Worm (Caenorhabditis elegans) whole organism, L4 larva: ENCODE data around the gene ppk-3.

ENCODE experiments used
- F10B5.3 ChIP-seq: sonication (generic microtip); optimal IDR thresholded peaks from 2 replicates; lab custom pipeline; 2016; ENCODE audit warnings: mild to moderate bottlenecking, missing genetic modification characterization, missing compliant biosample characterization
- ZK546.5 ChIP-seq, 2 experiments: sonication (generic microtip); optimal IDR thresholded peaks; 2 replicates each; lab custom pipeline; 2017; ENCODE audit warnings: missing biosample characterization in 2 of 2, missing genetic modification characterization in 2 of 2
- ceh-82 ChIP-seq: sonication (generic microtip); optimal IDR thresholded peaks from 2 replicates; lab custom pipeline; 2017; ENCODE audit warnings: missing biosample characterization, missing genetic modification characterization
- ctbp-1 ChIP-seq: fragments of 200-800 bp; sonication (Bioruptor generic); IDR thresholded peaks from 2 replicates; pipeline ENCODE4 v1.3.6; 2022; ENCODE audit warnings: missing genetic modification reagents, missing genetic modification characterization, missing compliant biosample characterization
- daf-12 ChIP-seq: fragments of 150-350 bp; optimal IDR thresholded peaks from 2 replicates; lab custom pipeline; 2014; ENCODE audit warnings: missing biosample characterization, missing genetic modification reagents, missing genetic modification characterization
- fos-1 ChIP-seq: fragments of 150-350 bp; optimal IDR thresholded peaks from 2 replicates; lab custom pipeline; 2014; ENCODE audit warnings: missing biosample characterization, missing genetic modification characterization
- lin-13 ChIP-seq: fragments of 150-350 bp; optimal IDR thresholded peaks from 2 replicates; lab custom pipeline; 2014; ENCODE audit warnings: missing biosample characterization, missing genetic modification reagents, missing genetic modification characterization
- nhr-25 ChIP-seq: sonication (generic microtip); optimal IDR thresholded peaks from 2 replicates; lab custom pipeline; 2017; ENCODE audit warnings: missing genetic modification characterization, mild to moderate bottlenecking, missing compliant biosample characterization, antibody characterized with exemption, moderate library complexity, borderline replicate concordance; ENCODE audit not compliant: insufficient read depth
- saeg-2 ChIP-seq: fragments of 200-800 bp; sonication (Bioruptor generic); IDR thresholded peaks from 2 replicates; pipeline ENCODE4 v1.3.6; 2022; ENCODE audit warnings: missing genetic modification reagents, missing genetic modification characterization, missing compliant biosample characterization
- snpc-4 ChIP-seq: fragments of 150-350 bp; optimal IDR thresholded peaks from 2 replicates; lab custom pipeline; 2014; ENCODE audit warnings: missing biosample characterization, missing genetic modification characterization
- unc-130 ChIP-seq: sonication (generic microtip); optimal IDR thresholded peaks from 2 replicates; lab custom pipeline; 2016; ENCODE audit warnings: missing genetic modification reagents, missing genetic modification characterization, missing compliant biosample characterization
- unc-39 ChIP-seq: sonication (generic microtip); optimal IDR thresholded peaks from 2 replicates; lab custom pipeline; 2017; ENCODE audit warnings: missing biosample characterization, missing genetic modification characterization
- unc-62 ChIP-seq, 3 experiments: fragments of 150-350 bp in 1 of 3; sonication (generic microtip); optimal IDR thresholded peaks in 2 of 3; peaks in 1 of 3; 1 replicate in 1 of 3; 2 replicates in 2 of 3; lab custom pipeline; 2014 to 2017; ENCODE audit warnings: missing biosample characterization in 3 of 3, missing genetic modification characterization in 3 of 3, missing genetic modification reagents in 3 of 3, missing genotype in 1 of 3

ce11 chrX:12990529-12991520, 15.4 kb upstream of the ppk-3 start, which contains the start of the genes F11C1.1 and vwa-8:
- TF ChIP-seq unc-130 (GFP tag; lab: Kevin White, UChicago), result no peak
- no peak for TF ChIP-seq fos-1 (tag; lab: Kevin White, UChicago)
- no peak for TF ChIP-seq ctbp-1 (GFP tag; lab: Robert Waterston, UW)
- TF ChIP-seq ZK546.5 (tag; optimal IDR thresholded peaks at IDR 0.05; lab: Kevin White, UChicago), result no peak
- peak; percentile 82 for TF ChIP-seq nhr-25 (tag; lab: Kevin White, UChicago)
- TF ChIP-seq daf-12 (tag; lab: Kevin White, UChicago), result no peak
- TF ChIP-seq ceh-82 (tag; lab: Kevin White, UChicago), result no peak
- TF ChIP-seq unc-39 (tag; lab: Kevin White, UChicago), result no peak
- 0 out of 2 replicates have a peak, but pooled peaks have one; percentile 63 for TF ChIP-seq saeg-2 (GFP tag; lab: Robert Waterston, UW)
- TF ChIP-seq F10B5.3 (tag; lab: Kevin White, UChicago), result no peak
- no peak for TF ChIP-seq lin-13 (GFP tag; lab: Kevin White, UChicago)
- TF ChIP-seq unc-62 (GFP tag; optimal IDR thresholded peaks at IDR 0.05 in 1 of 2; lab: Kevin White, UChicago), result no peak
- no peak for TF ChIP-seq unc-62 (tag; optimal IDR thresholded peaks at IDR 0.05; lab: Kevin White, UChicago)
- no peak for TF ChIP-seq snpc-4 (tag; lab: Kevin White, UChicago)
